Worm (Caenorhabditis elegans) whole organism, L3 larva: ENCODE data around the gene Y38A10A.11.

Experiments used
- R02D3.7 ChIP-seq: fragments of 150-350 bp; optimal IDR thresholded peaks from 2 replicates; lab custom pipeline; 2014; ENCODE audit warnings: missing biosample characterization, missing genetic modification characterization
- ZK546.5 ChIP-seq: sonication (generic microtip); optimal IDR thresholded peaks from 2 replicates; lab custom pipeline; 2017; ENCODE audit warnings: missing biosample characterization, missing genetic modification characterization
- aly-2 ChIP-seq: fragments of 150-350 bp; optimal IDR thresholded peaks from 2 replicates; lab custom pipeline; 2014; ENCODE audit warnings: missing biosample characterization, missing genetic modification characterization
- ama-1 ChIP-seq: fragments of 150-350 bp; optimal IDR thresholded peaks from 2 replicates; lab custom pipeline; 2018
- ceh-16 ChIP-seq: sonication (generic microtip); optimal IDR thresholded peaks from 2 replicates; lab custom pipeline; 2017; ENCODE audit warnings: missing biosample characterization, missing genetic modification characterization
- ceh-28 ChIP-seq: fragments of 150-350 bp; optimal IDR thresholded peaks from 2 replicates; lab custom pipeline; 2014; ENCODE audit warnings: missing biosample characterization, missing genetic modification reagents, missing genetic modification characterization
- ceh-82 ChIP-seq: fragments of 150-350 bp; optimal IDR thresholded peaks from 2 replicates; lab custom pipeline; 2014; ENCODE audit warnings: missing biosample characterization, missing genetic modification characterization
- ceh-9 ChIP-seq: sonication (generic microtip); optimal IDR thresholded peaks from 2 replicates; lab custom pipeline; 2018; ENCODE audit warnings: missing biosample characterization, missing genetic modification characterization
- egl-27 ChIP-seq: sonication (generic microtip); optimal IDR thresholded peaks from 4 replicates; lab custom pipeline; 2017; ENCODE audit warnings: missing biosample characterization, missing genetic modification reagents, missing genetic modification characterization
- egl-5 ChIP-seq: fragments of 150-350 bp; optimal IDR thresholded peaks from 2 replicates; lab custom pipeline; 2017; ENCODE audit warnings: missing biosample characterization, missing genetic modification reagents, missing genetic modification characterization, inconsistent platforms
- elt-1 ChIP-seq: fragments of 150-350 bp; optimal IDR thresholded peaks from 2 replicates; lab custom pipeline; 2014; ENCODE audit warnings: missing biosample characterization, missing genetic modification characterization
- elt-2 ChIP-seq: sonication (generic microtip); optimal IDR thresholded peaks from 2 replicates; lab custom pipeline; 2016; ENCODE audit warnings: missing genetic modification reagents, mild to moderate bottlenecking, missing genetic modification characterization, missing compliant biosample characterization
- elt-3 ChIP-seq, 3 experiments: fragments of 150-350 bp in 1 of 3; sonication (generic microtip) in 2 of 3; optimal IDR thresholded peaks; 2 replicates in 2 of 3; 4 replicates in 1 of 3; lab custom pipeline; 2014 to 2017; ENCODE audit warnings: missing biosample characterization in 3 of 3, missing genetic modification characterization in 3 of 3
- eor-1 ChIP-seq, 2 experiments: fragments of 150-350 bp; optimal IDR thresholded peaks; 2 replicates each; lab custom pipeline; 2014 to 2018; ENCODE audit warnings: missing biosample characterization in 2 of 2, missing genetic modification characterization in 2 of 2
- fkh-10 ChIP-seq: sonication (generic microtip); optimal IDR thresholded peaks from 2 replicates; lab custom pipeline; 2017; ENCODE audit warnings: missing biosample characterization, missing genetic modification reagents, missing genetic modification characterization
- fkh-2 ChIP-seq: fragments of 150-350 bp; optimal IDR thresholded peaks from 2 replicates; lab custom pipeline; 2014; ENCODE audit warnings: missing biosample characterization, missing genetic modification reagents, missing genetic modification characterization
- hmg-11 ChIP-seq: sonication (generic microtip); optimal IDR thresholded peaks from 2 replicates; lab custom pipeline; 2016; ENCODE audit warnings: missing genetic modification characterization, missing compliant biosample characterization
- jun-1 ChIP-seq: fragments of 150-350 bp; optimal IDR thresholded peaks from 2 replicates; lab custom pipeline; 2014; ENCODE audit warnings: missing biosample characterization, missing genetic modification reagents, missing genetic modification characterization
- lin-15B ChIP-seq: fragments of 150-350 bp; optimal IDR thresholded peaks from 2 replicates; lab custom pipeline; 2014; ENCODE audit warnings: missing biosample characterization, missing genetic modification characterization
- lin-39 ChIP-seq: fragments of 150-350 bp; optimal IDR thresholded peaks from 2 replicates; lab custom pipeline; 2018; ENCODE audit warnings: missing biosample characterization, missing genetic modification reagents, missing genetic modification characterization
- lsy-12 ChIP-seq: sonication (generic microtip); optimal IDR thresholded peaks from 2 replicates; lab custom pipeline; 2016; ENCODE audit warnings: mild to moderate bottlenecking, missing genetic modification characterization, missing compliant biosample characterization
- mml-1 ChIP-seq: fragments of 150-350 bp; sonication (generic microtip); optimal IDR thresholded peaks from 3 replicates; lab custom pipeline; 2014; ENCODE audit warnings: missing biosample characterization, missing genetic modification characterization
- nfya-1 ChIP-seq: sonication (generic microtip); optimal IDR thresholded peaks from 2 replicates; lab custom pipeline; 2017; ENCODE audit warnings: missing genetic modification characterization, mild to moderate bottlenecking, missing compliant biosample characterization, antibody characterized with exemption, moderate library complexity; ENCODE audit not compliant: insufficient read depth
- nhr-12 ChIP-seq: fragments of 150-350 bp; optimal IDR thresholded peaks from 2 replicates; lab custom pipeline; 2014; ENCODE audit warnings: missing biosample characterization, missing genetic modification characterization
- nhr-23 ChIP-seq: fragments of 150-350 bp; optimal IDR thresholded peaks from 2 replicates; lab custom pipeline; 2014; ENCODE audit warnings: missing biosample characterization, missing genetic modification reagents, missing genetic modification characterization
- nhr-25 ChIP-seq: sonication (generic microtip); optimal IDR thresholded peaks from 2 replicates; lab custom pipeline; 2017; ENCODE audit warnings: missing biosample characterization, missing genetic modification characterization
- nhr-28 ChIP-seq: fragments of 150-350 bp; optimal IDR thresholded peaks from 2 replicates; lab custom pipeline; 2014; ENCODE audit warnings: missing biosample characterization, missing genetic modification characterization
- nhr-43 ChIP-seq: sonication (generic microtip); optimal IDR thresholded peaks from 2 replicates; lab custom pipeline; 2016; ENCODE audit warnings: mild to moderate bottlenecking, missing genetic modification characterization, missing compliant biosample characterization; ENCODE audit not compliant: poor library complexity, severe bottlenecking
- nhr-67 ChIP-seq: fragments of 150-350 bp; optimal IDR thresholded peaks from 2 replicates; lab custom pipeline; 2014; ENCODE audit warnings: missing biosample characterization, missing genetic modification characterization
- nhr-76 ChIP-seq: fragments of 150-350 bp; sonication (generic microtip); optimal IDR thresholded peaks from 5 replicates; lab custom pipeline; 2014; ENCODE audit warnings: missing biosample characterization, missing genetic modification characterization
- nhr-77 ChIP-seq: fragments of 150-350 bp; optimal IDR thresholded peaks from 2 replicates; lab custom pipeline; 2014; ENCODE audit warnings: missing biosample characterization, missing genetic modification characterization
- pha-4 ChIP-seq: fragments of 150-350 bp; optimal IDR thresholded peaks from 2 replicates; lab custom pipeline; 2014; ENCODE audit warnings: missing biosample characterization, missing genetic modification reagents, missing genetic modification characterization
- pqm-1 ChIP-seq: fragments of 150-350 bp; optimal IDR thresholded peaks from 2 replicates; lab custom pipeline; 2017; ENCODE audit warnings: missing biosample characterization, missing genetic modification characterization, inconsistent platforms
- sea-2 ChIP-seq: fragments of 150-350 bp; sonication (generic microtip); optimal IDR thresholded peaks from 4 replicates; lab custom pipeline; 2014; ENCODE audit warnings: missing biosample characterization, missing genetic modification reagents, missing genetic modification characterization
- skn-1 ChIP-seq: fragments of 150-350 bp; optimal IDR thresholded peaks from 2 replicates; lab custom pipeline; 2014; ENCODE audit warnings: missing biosample characterization, missing genetic modification characterization
- snpc-4 ChIP-seq: fragments of 150-350 bp; optimal IDR thresholded peaks from 2 replicates; lab custom pipeline; 2014; ENCODE audit warnings: missing biosample characterization, missing genetic modification characterization
- tbx-2 ChIP-seq: sonication (generic microtip); optimal IDR thresholded peaks from 2 replicates; lab custom pipeline; 2016; ENCODE audit warnings: mild to moderate bottlenecking, missing genetic modification characterization, missing compliant biosample characterization
- unc-39 ChIP-seq: sonication (generic microtip); optimal IDR thresholded peaks from 4 replicates; lab custom pipeline; 2017; ENCODE audit warnings: missing biosample characterization, missing genetic modification characterization
- unc-62 ChIP-seq: fragments of 150-350 bp; sonication (generic microtip); optimal IDR thresholded peaks from 4 replicates; lab custom pipeline; 2014; ENCODE audit warnings: missing biosample characterization, missing genetic modification reagents, missing genetic modification characterization
- zag-1 ChIP-seq: fragments of 150-350 bp; optimal IDR thresholded peaks from 2 replicates; lab custom pipeline; 2014; ENCODE audit warnings: missing biosample characterization, missing genetic modification characterization
- ztf-11 ChIP-seq: fragments of 150-350 bp; optimal IDR thresholded peaks from 2 replicates; lab custom pipeline; 2014; ENCODE audit warnings: missing biosample characterization, missing genetic modification characterization
- ztf-4 ChIP-seq: fragments of 150-350 bp; optimal IDR thresholded peaks from 2 replicates; lab custom pipeline; 2014; ENCODE audit warnings: missing biosample characterization, missing genetic modification characterization

Gene Y38A10A.11

DNA sequence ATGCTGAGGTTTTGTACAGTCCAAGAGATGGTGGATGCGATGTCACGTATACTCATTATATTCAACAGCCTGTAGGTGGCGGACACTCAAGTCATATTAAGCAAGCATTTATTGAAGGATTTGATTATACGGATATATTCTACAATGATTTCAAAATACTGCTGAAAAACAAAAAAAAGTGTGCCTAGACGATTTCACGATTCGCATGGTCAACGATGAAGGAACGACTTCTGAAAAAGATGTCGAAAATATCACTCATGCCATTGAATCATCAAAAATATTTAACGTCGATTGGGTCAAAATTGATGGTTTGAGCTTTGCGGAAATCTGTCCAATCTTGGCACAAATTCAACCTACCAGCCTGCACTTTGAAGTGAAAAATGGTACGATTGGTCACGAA, 13.7 kb upstream of the Y38A10A.11 start:
- TF ChIP-seq mml-1 (tag; lab: Kevin White, UChicago) (no peak), nhr-76 (no peak), lin-15B (no peak), elt-2 (tag; lab: Kevin White, UChicago) (no peak), elt-1 (tag; lab: Kevin White, UChicago) (no peak)

DNA sequence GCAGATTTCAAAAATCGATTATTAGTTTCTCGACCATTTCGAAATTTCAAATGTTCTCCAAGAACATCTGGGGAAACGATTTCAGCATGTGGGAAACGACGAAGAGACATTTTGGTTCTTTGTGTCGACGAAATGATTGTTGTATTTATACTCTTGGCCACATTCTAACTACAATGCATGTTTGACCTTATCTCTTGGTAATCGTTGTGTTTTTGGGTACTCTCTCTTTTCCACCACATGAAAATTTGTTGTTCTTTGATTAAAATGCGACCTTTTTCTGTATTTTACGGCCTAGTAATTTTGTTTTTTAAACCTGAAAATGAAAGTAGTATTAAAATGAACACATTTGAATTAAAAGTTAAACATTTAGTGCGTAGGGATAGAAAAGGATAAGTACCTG, 9.5 kb upstream of the Y38A10A.11 start, which contains the start of gene F17A9.5:
TSS of gene F17A9.5 (minus strand) at position 175 of the 400 bp plus-strand sequence.
- no peak for TF ChIP-seq nhr-12 (tag; lab: Kevin White, UChicago)
- TF ChIP-seq unc-39 (tag; lab: Kevin White, UChicago) = no peak
- TF ChIP-seq egl-27 (tag; lab: Kevin White, UChicago) = no peak
- TF ChIP-seq skn-1 (tag; lab: Kevin White, UChicago) = no peak
- TF ChIP-seq tbx-2 = no peak
- TF ChIP-seq nhr-67 (tag; lab: Kevin White, UChicago) = no peak
- TF ChIP-seq nhr-23 (tag; lab: Kevin White, UChicago) = no peak
- TF ChIP-seq lsy-12 (tag; lab: Kevin White, UChicago) = no peak
- no peak for TF ChIP-seq nhr-28
- no peak for TF ChIP-seq ZK546.5 (tag; lab: Kevin White, UChicago)
- no peak for TF ChIP-seq ceh-28 (tag; lab: Kevin White, UChicago)
- TF ChIP-seq jun-1 = no peak
- TF ChIP-seq lin-15B = no peak
- TF ChIP-seq zag-1 (tag; lab: Kevin White, UChicago) = no peak
- TF ChIP-seq pqm-1 = no peak
- no peak for TF ChIP-seq hmg-11

DNA sequence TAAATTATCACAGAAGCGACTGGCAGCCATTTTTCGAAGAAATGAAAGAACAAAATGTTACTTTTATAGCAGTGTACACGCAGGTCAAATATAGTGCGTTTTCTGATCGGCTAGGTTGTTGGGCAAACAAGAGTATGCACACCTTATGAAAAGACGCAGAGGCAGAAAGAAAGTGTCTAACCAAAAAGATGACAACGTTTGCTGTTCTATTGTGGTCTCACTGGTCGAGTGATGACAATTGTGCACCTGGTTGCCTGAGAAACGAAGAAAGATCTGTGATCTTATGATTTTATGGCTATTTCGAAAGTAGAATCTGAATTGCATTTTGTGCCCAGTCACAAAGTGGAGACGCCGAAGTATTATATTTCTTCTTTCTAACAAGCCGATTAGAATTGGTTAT, 7.2 kb upstream of the Y38A10A.11 start, which contains the start of gene F17A9.4:
TSS of gene F17A9.4 (minus strand) at position 97 of the 400 bp plus-strand sequence.
- no peak for TF ChIP-seq nhr-43 (tag; lab: Kevin White, UChicago)
- peak; percentile 90 for TF ChIP-seq skn-1 (tag; lab: Kevin White, UChicago)
- TF ChIP-seq zag-1 (tag; lab: Kevin White, UChicago) = no peak
- no peak for TF ChIP-seq ZK546.5 (tag; lab: Kevin White, UChicago)
- TF ChIP-seq ztf-4 (tag; lab: Kevin White, UChicago) = no peak
- no peak for TF ChIP-seq fkh-10 (GFP tag; lab: Kevin White, UChicago)
- peak; percentile 71 for TF ChIP-seq elt-2 (tag; lab: Kevin White, UChicago)
- TF ChIP-seq elt-3 (tag; optimal IDR thresholded peaks at IDR 0.05; lab: Kevin White, UChicago) = peak in 1 of 3 experiments; percentile 26
- no peak for TF ChIP-seq sea-2 (GFP tag; lab: Kevin White, UChicago)
- peak; percentile 81 for TF ChIP-seq pqm-1
- TF ChIP-seq R02D3.7 (tag; lab: Kevin White, UChicago) = no peak
- TF ChIP-seq pha-4 (tag; lab: Kevin White, UChicago) = peak; percentile 49

DNA sequence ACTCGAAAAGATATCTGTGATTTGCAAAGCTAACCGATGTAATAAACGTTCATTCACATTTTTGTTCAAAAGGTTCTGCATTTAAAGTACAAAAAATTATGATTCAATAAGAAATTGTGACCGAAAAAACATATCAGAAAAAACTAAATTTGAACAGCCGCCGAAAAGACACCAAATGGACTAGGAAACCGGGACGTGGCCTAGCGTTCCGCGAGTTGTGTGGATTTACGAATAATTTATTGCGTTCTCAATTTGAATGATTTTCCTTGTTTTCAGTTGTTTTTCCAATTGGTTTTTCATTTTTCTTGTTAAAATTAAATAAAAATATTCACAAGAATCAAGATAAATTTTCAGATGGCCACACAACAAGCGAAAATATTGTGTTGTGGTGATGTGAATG, 4.1 kb upstream of the Y38A10A.11 start, which contains the start of gene cwf-19L1:
TSS of gene cwf-19L1 (plus strand) at position 355 of the 400 bp plus-strand sequence.
- TF ChIP-seq skn-1 (tag; lab: Kevin White, UChicago) (no peak), egl-5 (tag; lab: Kevin White, UChicago) (no peak), unc-39 (tag; lab: Kevin White, UChicago) (no peak), nhr-12 (tag; lab: Kevin White, UChicago) (no peak), egl-27 (tag; lab: Kevin White, UChicago) (no peak), nhr-25 (tag; lab: Kevin White, UChicago) (peak; percentile 20), nhr-76 (no peak), lin-15B (peak; percentile 79), pha-4 (tag; lab: Kevin White, UChicago) (peak; percentile 64), pqm-1 (no peak), ceh-28 (tag; lab: Kevin White, UChicago) (peak; percentile 25), ceh-82 (tag; lab: Kevin White, UChicago) (no peak), unc-62 (GFP tag; lab: Kevin White, UChicago) (no peak), ZK546.5 (tag; lab: Kevin White, UChicago) (no peak), jun-1 (no peak), snpc-4 (tag; lab: Kevin White, UChicago) (peak; percentile 64), ceh-16 (no peak), eor-1 (tag; optimal IDR thresholded peaks at IDR 0.05; lab: Kevin White, UChicago) (no peak), hmg-11 (peak; percentile 60), ztf-11 (no peak), R02D3.7 (tag; lab: Kevin White, UChicago) (peak; percentile 90), nhr-67 (tag; lab: Kevin White, UChicago) (no peak), lin-39 (peak; percentile 2), ama-1 (lab: Kevin White, UChicago) (peak; percentile 28), mml-1 (tag; lab: Kevin White, UChicago) (no peak), nhr-43 (tag; lab: Kevin White, UChicago) (peak; percentile 54), ceh-9 (tag; lab: Kevin White, UChicago) (no peak), aly-2 (tag; lab: Kevin White, UChicago) (no peak), nhr-77 (no peak), sea-2 (GFP tag; lab: Kevin White, UChicago) (no peak), tbx-2 (peak; percentile 21), fkh-2 (no peak), nfya-1 (tag; lab: Kevin White, UChicago) (peak; percentile 89), nhr-28 (no peak), nhr-23 (tag; lab: Kevin White, UChicago) (peak; percentile 90), lsy-12 (tag; lab: Kevin White, UChicago) (peak; percentile 16)
